Worm (Caenorhabditis elegans): ENCODE results near the gene srx-9.

- TF ChIP-seq lim-6 (tag; optimal IDR thresholded peaks at IDR 0.05) (no peak), hlh-30 (tag; optimal IDR thresholded peaks at IDR 0.05; ENCODE audit: insufficient read depth) (no peak), eyg-1 (tag; optimal IDR thresholded peaks at IDR 0.05) (no peak), npax-4 (tag; optimal IDR thresholded peaks at IDR 0.05) (no peak)
Measured at ce11 chrV:7400588-7400987, 5.3 kb upstream of the srx-9 start, which contains the start of gene srx-60.
